Worm (Caenorhabditis elegans): ENCODE data around the gene cla-1.

Gene cla-1

DNA sequence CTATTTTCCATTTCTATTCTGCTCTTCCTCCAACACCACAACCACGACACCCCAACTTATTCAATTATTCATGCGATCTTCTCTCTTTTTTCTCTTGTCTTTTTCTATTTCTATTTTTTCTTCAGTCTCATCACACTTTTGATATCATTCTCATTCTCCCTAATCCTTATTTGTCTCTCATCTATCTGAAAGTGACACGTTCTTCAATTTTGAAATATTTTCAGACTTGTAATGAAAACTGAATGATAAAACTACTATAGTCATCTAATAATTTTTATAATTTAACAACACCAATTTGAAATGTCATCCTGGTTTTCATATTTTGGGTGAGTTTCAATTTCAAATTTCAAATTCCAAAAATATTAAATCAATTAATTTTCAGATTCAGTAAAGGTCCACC lies at the start of gene cla-1:
TSS of gene cla-1 (plus strand) at position 301 of the 400 bp plus-strand sequence.
- no peak for TF ChIP-seq tab-1 (GFP tag; IDR thresholded peaks at IDR 0.05)
- no peak for TF ChIP-seq ref-1 (GFP tag; conservative IDR thresholded peaks at IDR 0.05)

DNA sequence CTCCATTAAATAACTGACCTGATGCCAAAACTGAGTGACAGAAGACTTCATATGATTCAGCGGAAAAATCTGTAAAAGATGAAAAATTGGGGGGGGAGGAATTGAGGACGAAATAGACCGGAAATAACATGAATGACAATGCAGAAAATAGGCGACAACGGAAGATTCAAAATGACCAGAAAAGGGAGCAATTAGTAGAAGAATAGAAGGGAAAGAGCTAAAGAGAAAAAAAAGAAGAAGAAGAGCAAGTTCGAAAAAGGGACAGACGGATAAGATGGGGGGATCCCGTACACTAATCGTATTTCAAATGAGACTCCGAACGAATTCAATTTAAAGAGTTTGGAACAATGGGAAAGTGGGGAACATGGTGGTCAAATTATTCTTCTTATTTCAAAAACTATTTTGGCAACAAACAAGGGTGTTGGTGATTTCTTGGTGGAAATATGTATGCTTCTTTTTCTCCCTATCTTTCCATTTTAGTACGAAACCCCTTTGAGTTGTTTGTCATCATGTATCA lies 46.2 kb upstream of the cla-1 start, which contains the start of gene R05G6.10:
TSS of gene R05G6.10 (minus strand) at position 51 of the 517 bp plus-strand sequence.
- no peak for TF ChIP-seq ztf-23 (GFP tag; IDR thresholded peaks at IDR 0.05)
- TF ChIP-seq ref-1 (GFP tag; conservative IDR thresholded peaks at IDR 0.05): no peak
- TF ChIP-seq ztf-29 (GFP tag; IDR thresholded peaks at IDR 0.05): no peak
- no peak for TF ChIP-seq tab-1 (GFP tag; IDR thresholded peaks at IDR 0.05)
- TF ChIP-seq flt-1 (GFP tag; IDR thresholded peaks at IDR 0.05): no peak
- TF ChIP-seq cog-1 (tag; optimal IDR thresholded peaks at IDR 0.05): no peak

DNA sequence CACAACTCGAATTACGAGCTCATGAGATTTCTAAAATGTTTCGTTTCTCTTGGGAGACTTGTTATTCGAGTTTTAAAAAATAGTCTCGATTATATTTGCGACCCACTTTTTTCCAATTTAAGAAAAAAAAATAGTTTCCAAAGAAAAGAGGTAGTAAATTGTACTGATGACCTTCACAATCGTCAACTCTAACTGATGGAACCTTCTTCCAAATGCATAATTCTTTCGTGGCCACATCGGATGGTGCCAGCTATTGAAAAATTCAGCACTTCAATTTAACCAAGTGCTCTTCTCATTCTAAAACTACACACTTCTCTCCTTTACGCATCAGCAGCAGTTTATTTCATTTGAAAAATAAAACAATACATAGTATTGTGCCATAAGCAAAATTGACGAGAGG lies 45.1 kb upstream of the cla-1 start:
- TF ChIP-seq tab-1 (GFP tag; IDR thresholded peaks at IDR 0.05) (no peak), cog-1 (tag; optimal IDR thresholded peaks at IDR 0.05) (no peak), klf-2 (GFP tag; conservative IDR thresholded peaks at IDR 0.05) (no peak), ztf-23 (GFP tag; IDR thresholded peaks at IDR 0.05) (no peak), med-1 (GFP tag; optimal IDR thresholded peaks at IDR 0.05; ENCODE audit: insufficient read depth) (no peak), ref-1 (GFP tag; conservative IDR thresholded peaks at IDR 0.05) (no peak), ztf-29 (GFP tag; IDR thresholded peaks at IDR 0.05) (no peak), T22C8.4 (GFP tag; IDR thresholded peaks at IDR 0.05) (no peak), flt-1 (GFP tag; IDR thresholded peaks at IDR 0.05) (no peak)

DNA sequence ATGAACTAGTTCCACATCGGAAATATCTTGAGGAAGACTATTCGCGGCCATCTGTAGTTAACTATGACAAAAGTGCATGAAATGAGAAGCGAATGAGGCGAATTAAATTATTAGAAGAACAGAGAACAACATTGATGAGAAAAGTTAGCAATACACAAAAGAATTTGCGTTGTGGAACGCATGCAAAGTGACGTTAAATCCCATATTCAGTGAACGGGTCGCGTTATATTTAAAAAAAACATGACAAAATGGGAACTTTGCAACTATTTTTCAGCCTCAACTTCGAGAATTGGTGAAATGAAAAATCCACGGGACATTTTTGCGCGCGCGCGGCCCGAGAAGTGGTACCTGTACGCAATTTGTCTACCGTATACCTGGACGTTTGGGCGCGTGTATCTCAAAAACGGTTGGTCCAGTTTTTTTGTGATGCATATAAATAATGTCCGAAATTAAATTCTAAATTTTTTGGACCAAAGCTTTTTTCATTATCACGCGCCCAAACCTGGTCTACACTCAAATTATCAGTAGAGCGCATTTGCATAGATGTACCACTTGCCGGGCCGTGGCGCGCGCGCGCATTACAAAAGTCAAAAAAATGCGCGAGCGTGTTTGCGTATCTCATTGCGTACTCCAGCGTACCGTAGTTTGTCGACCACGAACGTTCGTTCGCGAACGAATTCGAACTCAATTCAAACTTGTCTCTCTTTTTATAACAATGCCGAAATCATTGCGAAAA lies 40.7 kb upstream of the cla-1 start, which contains the start of the genes cdd-2 and oef-1:
TSS of gene cdd-2 (minus strand) at position 51 of the 736 bp plus-strand sequence.
TSS of gene oef-1 (plus strand) at position 575 of the 736 bp plus-strand sequence.
- no peak for TF ChIP-seq med-1 (GFP tag; optimal IDR thresholded peaks at IDR 0.05; ENCODE audit: insufficient read depth)
- no peak for TF ChIP-seq flt-1 (GFP tag; IDR thresholded peaks at IDR 0.05)
- no peak for TF ChIP-seq ztf-29 (GFP tag; IDR thresholded peaks at IDR 0.05)
- no peak for TF ChIP-seq cog-1 (tag; optimal IDR thresholded peaks at IDR 0.05)
- TF ChIP-seq ref-1 (GFP tag; conservative IDR thresholded peaks at IDR 0.05): no peak
- no peak for TF ChIP-seq tab-1 (GFP tag; IDR thresholded peaks at IDR 0.05)
- TF ChIP-seq klf-2 (GFP tag; conservative IDR thresholded peaks at IDR 0.05): no peak
- TF ChIP-seq ztf-23 (GFP tag; IDR thresholded peaks at IDR 0.05): no peak
- TF ChIP-seq T22C8.4 (GFP tag; IDR thresholded peaks at IDR 0.05): no peak

DNA sequence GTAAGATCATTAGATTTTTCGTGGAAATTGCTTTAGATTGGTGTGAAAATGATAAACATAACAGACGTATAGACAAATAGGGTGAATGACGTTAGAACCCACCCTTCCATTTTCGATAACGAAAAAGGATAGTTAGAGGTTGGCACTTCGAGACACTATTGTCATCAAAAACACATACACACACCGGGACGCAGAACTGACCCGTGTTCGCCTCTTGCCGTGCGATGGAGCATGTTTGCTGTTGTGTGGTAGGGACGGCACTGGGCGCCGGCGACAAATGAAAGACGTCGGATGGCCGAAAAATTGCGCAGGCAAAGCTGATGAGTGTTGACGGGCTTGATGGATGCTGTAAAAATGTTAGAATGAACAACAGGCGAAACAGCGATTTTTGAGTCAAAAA lies 38.9 kb upstream of the cla-1 start:
- TF ChIP-seq ztf-23 (GFP tag; IDR thresholded peaks at IDR 0.05): no peak
- no peak for TF ChIP-seq klf-2 (GFP tag; conservative IDR thresholded peaks at IDR 0.05)
- TF ChIP-seq T22C8.4 (GFP tag; IDR thresholded peaks at IDR 0.05): no peak
- TF ChIP-seq flt-1 (GFP tag; IDR thresholded peaks at IDR 0.05): no peak

DNA sequence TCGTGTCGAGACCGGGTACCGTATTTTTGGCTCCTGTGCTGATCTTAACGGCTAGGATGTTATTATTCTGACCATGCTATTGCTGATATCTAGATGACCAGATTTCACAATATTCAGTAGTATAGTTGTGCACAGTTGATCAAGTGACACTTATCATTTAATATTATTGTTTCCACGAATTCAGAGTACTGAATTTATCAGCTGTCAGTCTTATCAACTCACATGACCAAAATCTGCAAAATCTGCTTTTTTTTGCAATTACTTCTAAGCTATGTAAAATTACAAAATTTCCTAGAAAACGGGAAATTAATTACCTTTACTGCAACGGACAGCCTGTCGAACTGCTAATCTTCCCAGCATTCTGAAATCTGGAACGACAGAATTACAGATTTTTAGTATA lies 38.3 kb upstream of the cla-1 start, which contains the start of gene pam-1:
TSS of gene pam-1 (minus strand) at position 368 of the 400 bp plus-strand sequence.
- TF ChIP-seq flt-1 (GFP tag; IDR thresholded peaks at IDR 0.05): no peak

DNA sequence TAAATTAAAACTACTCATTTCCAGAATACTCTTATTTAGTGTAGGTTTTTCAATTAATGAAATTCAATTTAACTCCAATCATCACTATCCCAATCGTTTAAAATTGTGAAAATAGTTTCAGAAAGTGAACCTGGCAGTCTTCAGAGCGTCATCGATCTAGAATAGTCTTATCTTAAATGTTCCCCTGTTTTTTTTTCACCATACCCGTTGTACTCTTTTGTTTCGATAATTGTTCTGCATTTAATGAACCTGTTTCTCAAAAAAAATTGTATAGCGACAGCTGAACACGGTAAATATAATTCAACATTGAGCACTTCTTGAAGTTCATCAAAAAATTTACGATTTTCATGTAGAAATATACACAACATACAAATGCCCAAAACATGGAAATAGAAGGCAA lies 37.5 kb upstream of the cla-1 start:
- TF ChIP-seq cog-1 (tag; optimal IDR thresholded peaks at IDR 0.05) (no peak), klf-2 (GFP tag; conservative IDR thresholded peaks at IDR 0.05) (no peak), tab-1 (GFP tag; IDR thresholded peaks at IDR 0.05) (no peak), ztf-23 (GFP tag; IDR thresholded peaks at IDR 0.05) (no peak), T22C8.4 (GFP tag; IDR thresholded peaks at IDR 0.05) (no peak), ref-1 (GFP tag; conservative IDR thresholded peaks at IDR 0.05) (no peak), ztf-29 (GFP tag; IDR thresholded peaks at IDR 0.05) (no peak), flt-1 (GFP tag; IDR thresholded peaks at IDR 0.05) (no peak), med-1 (GFP tag; optimal IDR thresholded peaks at IDR 0.05; ENCODE audit: insufficient read depth) (no peak)

DNA sequence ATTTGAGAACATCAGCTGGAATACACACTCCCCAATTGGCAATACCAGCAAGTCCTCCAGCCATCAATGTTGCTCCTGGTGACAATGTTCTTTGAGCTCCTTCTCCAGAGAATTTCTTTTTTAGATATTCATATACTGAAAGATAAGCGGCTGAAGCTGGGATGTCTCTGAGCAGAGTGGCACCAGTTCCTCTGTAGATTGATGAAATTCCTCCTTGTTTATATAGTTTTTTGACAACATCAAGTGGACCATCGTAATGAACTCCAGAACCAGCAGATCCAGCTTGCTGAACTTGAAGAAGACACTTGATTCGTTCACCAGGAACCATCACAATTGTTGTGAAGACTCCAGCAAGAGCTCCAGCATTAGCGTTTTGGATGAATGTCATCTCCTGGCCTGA lies 36.6 kb upstream of the cla-1 start:
- TF ChIP-seq ztf-29 (GFP tag; IDR thresholded peaks at IDR 0.05) (no peak), flt-1 (GFP tag; IDR thresholded peaks at IDR 0.05) (no peak), cog-1 (tag; optimal IDR thresholded peaks at IDR 0.05) (no peak), med-1 (GFP tag; optimal IDR thresholded peaks at IDR 0.05; ENCODE audit: insufficient read depth) (no peak), klf-2 (GFP tag; conservative IDR thresholded peaks at IDR 0.05) (no peak), T22C8.4 (GFP tag; IDR thresholded peaks at IDR 0.05) (no peak), tab-1 (GFP tag; IDR thresholded peaks at IDR 0.05) (no peak), ztf-23 (GFP tag; IDR thresholded peaks at IDR 0.05) (no peak), ref-1 (GFP tag; conservative IDR thresholded peaks at IDR 0.05) (no peak)

DNA sequence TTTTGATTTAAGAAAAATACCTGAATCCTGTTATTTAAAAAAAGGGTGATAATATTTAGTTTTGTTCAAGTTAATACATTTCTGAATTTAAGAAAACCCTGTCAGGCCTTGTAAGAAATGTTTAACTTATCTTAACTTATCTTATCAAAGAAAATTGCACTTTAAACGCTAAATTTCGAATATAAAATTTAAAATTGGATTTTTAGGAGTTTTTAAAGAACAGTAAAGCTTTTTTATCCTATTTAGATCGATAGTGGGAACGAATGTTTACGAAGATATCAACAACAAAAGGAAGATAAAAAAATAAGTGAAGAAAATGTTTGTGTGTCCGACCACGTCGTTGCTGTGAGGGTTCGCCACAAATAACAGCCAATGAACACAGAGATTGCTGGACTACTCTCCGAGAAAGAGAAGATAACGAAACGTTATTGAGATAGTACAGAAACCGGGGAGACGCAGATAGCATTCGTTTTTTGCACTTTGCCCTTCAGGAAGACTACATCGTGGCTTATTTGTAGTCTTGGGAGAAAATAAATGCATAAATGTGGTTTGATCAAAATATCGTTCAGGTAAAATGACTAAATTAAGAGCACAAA lies 35.7 kb upstream of the cla-1 start, which contains the start of gene dif-1:
TSS of gene dif-1 (minus strand) at position 51 of the 596 bp plus-strand sequence.
- TF ChIP-seq T22C8.4 (GFP tag; IDR thresholded peaks at IDR 0.05): no peak
- no peak for TF ChIP-seq klf-2 (GFP tag; conservative IDR thresholded peaks at IDR 0.05)
- TF ChIP-seq flt-1 (GFP tag; IDR thresholded peaks at IDR 0.05): no peak
- no peak for TF ChIP-seq ref-1 (GFP tag; conservative IDR thresholded peaks at IDR 0.05)
- TF ChIP-seq cog-1 (tag; optimal IDR thresholded peaks at IDR 0.05): no peak
- no peak for TF ChIP-seq ztf-29 (GFP tag; IDR thresholded peaks at IDR 0.05)
- no peak for TF ChIP-seq ztf-23 (GFP tag; IDR thresholded peaks at IDR 0.05)
- no peak for TF ChIP-seq med-1 (GFP tag; optimal IDR thresholded peaks at IDR 0.05; ENCODE audit: insufficient read depth)
- no peak for TF ChIP-seq tab-1 (GFP tag; IDR thresholded peaks at IDR 0.05)

DNA sequence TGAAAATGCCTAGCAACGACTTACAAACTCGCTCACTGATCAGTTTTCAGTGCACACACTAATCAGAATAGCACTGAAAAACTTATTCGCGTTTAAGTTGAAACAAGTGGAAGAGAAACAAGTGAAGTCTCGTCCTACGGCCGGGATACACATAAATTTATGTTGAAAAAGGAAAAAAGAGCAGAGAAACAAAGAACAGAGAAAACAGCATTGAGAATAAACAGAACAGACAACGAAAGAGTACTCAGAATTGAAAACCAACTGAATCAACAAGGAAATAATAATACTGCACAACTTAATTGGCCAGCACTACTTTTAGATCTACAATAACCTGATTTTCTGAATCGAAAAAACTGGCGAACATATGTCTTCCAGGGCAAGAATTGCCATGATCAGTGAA lies 34.4 kb upstream of the cla-1 start, which contains the start of gene F49E8.6:
TSS of gene F49E8.6 (minus strand) at position 317 of the 400 bp plus-strand sequence.
- no peak for TF ChIP-seq ref-1 (GFP tag; conservative IDR thresholded peaks at IDR 0.05)
- no peak for TF ChIP-seq ztf-23 (GFP tag; IDR thresholded peaks at IDR 0.05)
- TF ChIP-seq ztf-29 (GFP tag; IDR thresholded peaks at IDR 0.05): no peak
- no peak for TF ChIP-seq klf-2 (GFP tag; conservative IDR thresholded peaks at IDR 0.05)
- no peak for TF ChIP-seq cog-1 (tag; optimal IDR thresholded peaks at IDR 0.05)
- no peak for TF ChIP-seq tab-1 (GFP tag; IDR thresholded peaks at IDR 0.05)
- TF ChIP-seq med-1 (GFP tag; optimal IDR thresholded peaks at IDR 0.05; ENCODE audit: insufficient read depth): no peak
- TF ChIP-seq flt-1 (GFP tag; IDR thresholded peaks at IDR 0.05): no peak

All from whole organism, midembryonic.